Worm (Caenorhabditis elegans): Measurements from ENCODE around the gene Y25C1A.2.

The Y25C1A.2 gene

DNA sequence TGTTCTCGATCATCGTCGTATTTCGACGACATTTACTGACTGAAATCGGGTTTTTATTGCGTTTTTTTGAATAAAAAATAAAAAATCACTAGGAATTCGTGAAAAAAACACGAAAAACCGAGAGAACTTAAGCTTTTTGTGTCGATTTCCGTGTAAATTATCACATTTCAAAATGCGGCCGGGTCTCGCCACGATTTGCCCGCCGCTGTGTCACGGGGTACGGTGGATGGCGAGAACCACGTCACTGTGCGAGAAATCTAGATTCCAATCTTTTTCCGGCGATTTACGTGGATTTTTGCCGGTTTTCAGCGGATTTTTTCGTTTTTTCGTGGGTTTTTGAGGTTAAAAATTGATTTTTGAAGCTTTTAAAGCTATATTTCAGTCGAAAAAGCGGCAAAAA is 35.5 kb upstream of the Y25C1A.2 start, which contains the start of gene Y25C1A.8 (continued):
- no peak for TF ChIP-seq tbx-7 (tag; optimal IDR thresholded peaks at IDR 0.05)
- TF ChIP-seq elt-2 (tag; optimal IDR thresholded peaks at IDR 0.05) = peak; percentile 69
- no peak for TF ChIP-seq ceh-9 (tag; optimal IDR thresholded peaks at IDR 0.05)
- TF ChIP-seq ceh-24 (tag; optimal IDR thresholded peaks at IDR 0.05) = no peak
- TF ChIP-seq Y22D7AL.16 (tag; optimal IDR thresholded peaks at IDR 0.05) = no peak
- TF ChIP-seq C08G9.2 (tag; optimal IDR thresholded peaks at IDR 0.05) = peak; percentile 35

DNA sequence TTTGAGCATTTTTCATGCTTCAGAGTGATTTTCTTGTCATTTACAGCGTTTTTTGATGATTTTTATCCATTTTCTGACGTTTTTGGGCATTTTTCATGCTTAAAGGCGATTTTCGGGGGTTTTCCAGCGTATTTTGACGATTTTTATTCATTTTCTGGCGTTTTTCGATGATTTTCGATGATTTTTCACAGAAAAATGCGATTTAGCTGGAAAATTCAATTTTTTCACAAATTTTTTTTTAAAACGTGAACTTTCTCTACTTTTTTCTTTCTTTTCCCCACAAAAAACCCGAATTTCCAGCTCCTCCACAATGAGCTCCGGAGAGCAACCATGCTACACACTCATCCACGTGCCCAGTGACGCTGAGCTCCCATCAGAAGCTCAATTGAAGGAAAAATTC is 33.9 kb upstream of the Y25C1A.2 start, which contains the start of gene copb-1:
Gene copb-1, plus strand, starts transcription at position 301 of the 400 bp plus-strand sequence.
- TF ChIP-seq K09A11.1 (tag; optimal IDR thresholded peaks at IDR 0.05; ENCODE audit: insufficient read depth) (no peak), pha-2 (tag; optimal IDR thresholded peaks at IDR 0.05) (no peak), rnt-1 (tag; optimal IDR thresholded peaks at IDR 0.05) (no peak), fkh-6 (tag; optimal IDR thresholded peaks at IDR 0.05) (no peak), ahr-1 (tag; optimal IDR thresholded peaks at IDR 0.05) (no peak), hlh-30 (tag; optimal IDR thresholded peaks at IDR 0.05; ENCODE audit: insufficient read depth) (no peak), pros-1 (tag; optimal IDR thresholded peaks at IDR 0.05) (no peak), nfya-1 (tag; optimal IDR thresholded peaks at IDR 0.05) (no peak), odd-2 (tag; optimal IDR thresholded peaks at IDR 0.05) (no peak), sox-2 (GFP tag; IDR thresholded peaks at IDR 0.05) (no peak), ref-2 (tag; optimal IDR thresholded peaks at IDR 0.05) (no peak)

DNA sequence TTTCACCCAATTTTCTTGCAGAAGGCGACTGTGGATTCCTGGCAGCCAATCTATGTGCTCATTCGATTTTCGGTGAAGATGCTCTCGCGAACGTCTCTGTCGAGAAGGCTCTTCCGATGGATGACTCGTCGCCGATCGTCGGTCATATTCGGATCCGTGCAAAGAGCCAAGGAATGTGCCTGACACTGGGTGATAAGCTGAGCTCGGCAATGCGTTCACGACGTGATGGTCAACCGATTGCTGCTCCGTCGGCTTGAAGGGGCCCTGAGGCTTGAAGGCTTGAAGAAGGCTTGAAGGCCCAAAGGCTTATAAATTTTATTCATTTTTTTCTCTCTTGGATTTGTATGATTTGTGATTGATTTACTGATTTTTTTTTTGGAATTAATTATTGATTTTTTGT is 25.3 kb upstream of the Y25C1A.2 start:
- TF ChIP-seq pha-2 (tag; optimal IDR thresholded peaks at IDR 0.05) (no peak), ceh-18 (tag; optimal IDR thresholded peaks at IDR 0.05) (no peak), ceh-34 (tag; optimal IDR thresholded peaks at IDR 0.05) (no peak), C38D4.7 (GFP tag; optimal IDR thresholded peaks at IDR 0.05) (no peak), pha-4 (tag; optimal IDR thresholded peaks at IDR 0.05) (no peak), ceh-24 (tag; optimal IDR thresholded peaks at IDR 0.05) (no peak)

DNA sequence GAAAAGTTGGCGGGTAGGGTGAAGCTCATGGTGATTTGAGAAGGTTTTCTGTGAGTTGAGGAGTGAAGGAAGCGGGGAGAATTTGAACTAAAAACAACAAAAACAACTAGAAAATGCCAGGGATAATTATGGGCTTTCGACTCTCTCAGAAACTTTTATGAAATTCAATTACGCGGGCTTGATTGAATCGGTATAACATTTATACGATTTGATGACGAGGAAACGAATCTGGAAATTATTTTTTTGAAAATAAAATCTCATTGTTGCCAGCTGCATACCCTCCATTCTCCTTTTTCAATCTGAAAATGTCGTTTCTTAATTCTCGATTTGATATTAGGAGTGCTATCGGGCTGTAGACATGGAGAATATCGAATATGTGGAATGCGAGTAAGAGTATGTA is 21.1 kb upstream of the Y25C1A.2 start, which contains the start of gene srg-21:
Gene srg-21, minus strand, starts transcription at position 101 of the 400 bp plus-strand sequence.
- TF ChIP-seq elt-4 (tag; optimal IDR thresholded peaks at IDR 0.05) (no peak), ceh-22 (tag; optimal IDR thresholded peaks at IDR 0.05) (no peak), fax-1 (tag; optimal IDR thresholded peaks at IDR 0.05) (no peak), C08G9.2 (tag; optimal IDR thresholded peaks at IDR 0.05) (no peak), eyg-1 (tag; optimal IDR thresholded peaks at IDR 0.05) (no peak), pha-4 (tag; optimal IDR thresholded peaks at IDR 0.05) (no peak), pqm-1 (tag; optimal IDR thresholded peaks at IDR 0.05) (no peak), ceh-18 (tag; optimal IDR thresholded peaks at IDR 0.05) (no peak)

DNA sequence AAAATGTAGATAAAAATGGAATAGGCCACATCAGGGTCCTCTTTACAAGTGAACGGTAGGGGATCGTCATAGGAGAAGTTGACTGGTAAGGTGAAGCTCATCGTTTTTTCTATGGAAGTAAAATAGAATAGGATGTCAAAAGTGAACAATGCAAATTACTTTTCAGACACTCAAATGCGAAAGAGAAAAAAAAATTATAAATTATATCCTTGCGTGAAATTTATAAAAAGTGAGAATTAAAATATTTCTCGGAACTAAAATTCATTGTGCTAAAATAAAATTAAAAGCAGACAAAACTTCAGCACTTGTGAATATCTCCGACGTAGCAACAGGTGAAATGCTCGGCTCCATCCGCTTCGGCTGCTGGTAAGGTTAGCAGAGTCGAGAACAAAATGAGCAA is 19.1 kb upstream of the Y25C1A.2 start, which contains the start of gene srg-22:
Gene srg-22, minus strand, starts transcription at position 101 of the 400 bp plus-strand sequence.
- TF ChIP-seq nfya-1 (tag; optimal IDR thresholded peaks at IDR 0.05) (no peak), ceh-24 (tag; optimal IDR thresholded peaks at IDR 0.05) (no peak), elt-2 (tag; optimal IDR thresholded peaks at IDR 0.05) (no peak), sdc-2 (tag; optimal IDR thresholded peaks at IDR 0.05) (no peak), ceh-2 (tag; optimal IDR thresholded peaks at IDR 0.05) (no peak), ama-1 (optimal IDR thresholded peaks at IDR 0.05) (no peak), F13H6.1 (tag; optimal IDR thresholded peaks at IDR 0.05) (no peak), ztf-16 (tag; optimal IDR thresholded peaks at IDR 0.05) (no peak), unc-42 (tag; optimal IDR thresholded peaks at IDR 0.05) (no peak), ceh-22 (tag; optimal IDR thresholded peaks at IDR 0.05) (no peak), che-1 (tag; optimal IDR thresholded peaks at IDR 0.05) (no peak), ahr-1 (tag; optimal IDR thresholded peaks at IDR 0.05) (no peak), C38D4.7 (GFP tag; optimal IDR thresholded peaks at IDR 0.05) (no peak), ceh-45 (GFP tag; IDR thresholded peaks at IDR 0.05) (no peak), ceh-30 (tag; optimal IDR thresholded peaks at IDR 0.05) (no peak), fax-1 (tag; optimal IDR thresholded peaks at IDR 0.05) (no peak)
